Fruit fly (Drosophila melanogaster): ENCODE data around the gene Sfp26Ac.

The Sfp26Ac gene

dm6 chr2L:5884674-5885073 lies at the start of gene Sfp26Ac, which contains the start of gene CG43185:
TSS of gene Sfp26Ac (minus strand) at chr2L:5884774.
TSS of gene CG43185 (plus strand) at chr2L:5884888.
- TF ChIP-seq CG12768 (GFP tag; optimal IDR thresholded peaks at IDR 0.05) (no peak), bab1 (GFP tag; optimal IDR thresholded peaks at IDR 0.05) (no peak), Mnt (GFP tag; optimal IDR thresholded peaks at IDR 0.05) (no peak)

dm6 chr2L:5927363-5927762 lies 42.8 kb upstream of the Sfp26Ac start:
- TF ChIP-seq CG11617 (GFP tag; optimal IDR thresholded peaks at IDR 0.05) = no peak
- TF ChIP-seq toe (GFP tag; optimal IDR thresholded peaks at IDR 0.05) = no peak
- no peak for TF ChIP-seq CG5204 (GFP tag; optimal IDR thresholded peaks at IDR 0.05)
- no peak for TF ChIP-seq pad (GFP tag; optimal IDR thresholded peaks at IDR 0.05)
- TF ChIP-seq tj (GFP tag; optimal IDR thresholded peaks at IDR 0.05) = no peak
- TF ChIP-seq CG1620 (GFP tag; optimal IDR thresholded peaks at IDR 0.05) = no peak
- no peak for TF ChIP-seq kay (GFP tag; ENCODE audit: borderline replicate concordance)
- no peak for TF ChIP-seq Crg-1 (GFP tag; optimal IDR thresholded peaks at IDR 0.05)
- no peak for TF ChIP-seq cic (GFP tag; optimal IDR thresholded peaks at IDR 0.05)
- TF ChIP-seq CG7045 (GFP tag; optimal IDR thresholded peaks at IDR 0.05) = no peak
- TF ChIP-seq CG14711 (tag; optimal IDR thresholded peaks at IDR 0.05) = no peak

- TF ChIP-seq Hr96 (GFP tag; optimal IDR thresholded peaks at IDR 0.05) (no peak), Clk (GFP tag; optimal IDR thresholded peaks at IDR 0.05) (no peak), pad (GFP tag; optimal IDR thresholded peaks at IDR 0.05) (no peak), CG33017 (tag; optimal IDR thresholded peaks at IDR 0.05) (no peak), CG12768 (GFP tag; optimal IDR thresholded peaks at IDR 0.05) (no peak), CG14711 (tag; optimal IDR thresholded peaks at IDR 0.05) (no peak), CG5204 (GFP tag; optimal IDR thresholded peaks at IDR 0.05) (no peak), toe (GFP tag; optimal IDR thresholded peaks at IDR 0.05) (no peak), cic (GFP tag; optimal IDR thresholded peaks at IDR 0.05) (no peak), Mnt (GFP tag; optimal IDR thresholded peaks at IDR 0.05) (no peak)
Observed at dm6 chr2L:5925637-5926036, 41.1 kb upstream of the Sfp26Ac start, which contains the start of gene dsf. TSS of gene dsf (plus strand) at chr2L:5925937.

dm6 chr2L:5925164-5925563 lies 40.6 kb upstream of the Sfp26Ac start:
- no peak for TF ChIP-seq toe (GFP tag; optimal IDR thresholded peaks at IDR 0.05)

dm6 chr2L:5923603-5924138 lies 39.1 kb upstream of the Sfp26Ac start, which contains the start of gene CG9016:
TSS of gene CG9016 (minus strand) at chr2L:5923653.
- no peak for TF ChIP-seq CG33017 (tag; optimal IDR thresholded peaks at IDR 0.05)
- no peak for TF ChIP-seq CG7101 (tag; optimal IDR thresholded peaks at IDR 0.05)
- TF ChIP-seq CG11617 (GFP tag; optimal IDR thresholded peaks at IDR 0.05) = no peak
- no peak for TF ChIP-seq cnc (optimal IDR thresholded peaks at IDR 0.05)
- no peak for TF ChIP-seq toe (GFP tag; optimal IDR thresholded peaks at IDR 0.05)
- TF ChIP-seq Mnt (GFP tag; optimal IDR thresholded peaks at IDR 0.05) = no peak
- no peak for TF ChIP-seq CG1620 (GFP tag; optimal IDR thresholded peaks at IDR 0.05)
- TF ChIP-seq CG7045 (GFP tag; optimal IDR thresholded peaks at IDR 0.05) = no peak
- TF ChIP-seq cic (GFP tag; optimal IDR thresholded peaks at IDR 0.05) = no peak
- TF ChIP-seq tj (GFP tag; optimal IDR thresholded peaks at IDR 0.05) = no peak
- TF ChIP-seq Crg-1 (GFP tag; optimal IDR thresholded peaks at IDR 0.05) = no peak
- TF ChIP-seq ovo (GFP tag; optimal IDR thresholded peaks at IDR 0.05) = no peak
- TF ChIP-seq Clk (GFP tag; optimal IDR thresholded peaks at IDR 0.05) = no peak

dm6 chr2L:5910189-5910588 lies 25.6 kb upstream of the Sfp26Ac start, which contains the start of gene CG14000:
TSS of gene CG14000 (minus strand) at chr2L:5910289.
- no peak for TF ChIP-seq bab1 (GFP tag; optimal IDR thresholded peaks at IDR 0.05)
- TF ChIP-seq CG7045 (GFP tag; optimal IDR thresholded peaks at IDR 0.05) = no peak
- TF ChIP-seq pad (GFP tag; optimal IDR thresholded peaks at IDR 0.05) = no peak
- TF ChIP-seq CG1620 (GFP tag; optimal IDR thresholded peaks at IDR 0.05) = no peak
- TF ChIP-seq Hr96 (GFP tag; optimal IDR thresholded peaks at IDR 0.05) = no peak
- no peak for TF ChIP-seq cic (GFP tag; optimal IDR thresholded peaks at IDR 0.05)
- TF ChIP-seq Clk (GFP tag; optimal IDR thresholded peaks at IDR 0.05) = no peak

dm6 chr2L:5906893-5907850 lies 22.6 kb upstream of the Sfp26Ac start, which contains the start of gene bchs:
TSS of gene bchs (plus strand) at chr2L:5907169.
- TF ChIP-seq tj (GFP tag; optimal IDR thresholded peaks at IDR 0.05) (peak; percentile 84), CG14711 (tag; optimal IDR thresholded peaks at IDR 0.05) (peak; percentile 27), Clk (GFP tag; optimal IDR thresholded peaks at IDR 0.05) (no peak), CG7101 (tag; optimal IDR thresholded peaks at IDR 0.05) (peak; percentile 47), toe (GFP tag; optimal IDR thresholded peaks at IDR 0.05) (peak; percentile 9), Hr96 (GFP tag; optimal IDR thresholded peaks at IDR 0.05) (peak; percentile 56), Mnt (GFP tag; optimal IDR thresholded peaks at IDR 0.05) (no peak), bab1 (GFP tag; optimal IDR thresholded peaks at IDR 0.05) (peak; percentile 55), pad (GFP tag; optimal IDR thresholded peaks at IDR 0.05) (peak; percentile 57), kay (GFP tag; ENCODE audit: borderline replicate concordance) (peak; percentile 71), CG33017 (tag; optimal IDR thresholded peaks at IDR 0.05) (no peak), cic (GFP tag; optimal IDR thresholded peaks at IDR 0.05) (peak; percentile 97), CG12768 (GFP tag; optimal IDR thresholded peaks at IDR 0.05) (peak; percentile 40), CG11617 (GFP tag; optimal IDR thresholded peaks at IDR 0.05) (no peak), ovo (GFP tag; optimal IDR thresholded peaks at IDR 0.05) (peak; percentile 82), CG1620 (GFP tag; optimal IDR thresholded peaks at IDR 0.05) (peak; percentile 58), CG7045 (GFP tag; optimal IDR thresholded peaks at IDR 0.05) (peak; percentile 18), Crg-1 (GFP tag; optimal IDR thresholded peaks at IDR 0.05) (peak; percentile 52), CG5204 (GFP tag; optimal IDR thresholded peaks at IDR 0.05) (peak; percentile 14), cnc (optimal IDR thresholded peaks at IDR 0.05) (no peak)

All from whole organism, adult.